Worm (Caenorhabditis elegans): ENCODE results near the gene spin-2.

- no peak for TF ChIP-seq swsn-7 (tag; optimal IDR thresholded peaks at IDR 0.05)
- TF ChIP-seq fkh-10 (GFP tag; optimal IDR thresholded peaks at IDR 0.05), result no peak
- TF ChIP-seq pax-3 (tag; optimal IDR thresholded peaks at IDR 0.05), result no peak
- TF ChIP-seq egl-27 (tag; optimal IDR thresholded peaks at IDR 0.05), result no peak
- no peak for TF ChIP-seq skn-1 (tag; optimal IDR thresholded peaks at IDR 0.05)
- no peak for TF ChIP-seq nhr-11 (tag; optimal IDR thresholded peaks at IDR 0.05)
These were observed 18.1 kb downstream of the spin-2 start, which contains the start of gene rde-11 for ce11 chrIV:13104900-13105299.

Data from whole organism, L1 larva.